Fruit fly (Drosophila melanogaster): ENCODE results near the gene sphe.

- TF ChIP-seq rn (GFP tag; IDR thresholded peaks at IDR 0.05): no peak
- TF ChIP-seq CG8301 (tag; optimal IDR thresholded peaks at IDR 0.05): no peak
- TF ChIP-seq CG4496 (GFP tag; IDR thresholded peaks at IDR 0.05): no peak
- TF ChIP-seq gl (tag; optimal IDR thresholded peaks at IDR 0.05): no peak
Observed at dm6 chrX:16716649-16717048, 14.9 kb upstream of the sphe start.
